Worm (Caenorhabditis elegans): ENCODE measurements around the gene sru-42.

The sru-42 gene

DNA sequence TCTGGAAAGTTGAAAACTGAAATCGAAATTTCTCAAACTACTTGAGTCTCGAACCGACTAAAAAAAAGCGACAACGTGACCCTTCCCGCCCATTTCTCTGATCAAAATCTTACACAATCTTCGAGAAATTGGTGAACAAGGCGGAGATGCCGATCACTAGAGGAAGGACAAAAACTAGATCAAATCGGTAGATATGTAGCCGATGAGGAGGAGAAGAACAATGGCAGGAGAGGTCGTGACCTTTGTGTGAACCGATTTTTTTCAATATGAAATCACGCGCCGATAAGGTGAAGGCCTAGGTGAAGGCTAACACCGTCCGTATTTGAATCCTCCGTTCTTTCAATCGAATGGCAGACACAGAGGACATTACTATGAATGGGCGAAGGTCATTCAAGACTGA, 10.7 kb downstream of the sru-42 start:
- peak; percentile 99 for TF ChIP-seq nhr-25 (tag; optimal IDR thresholded peaks at IDR 0.05)
- no peak for TF ChIP-seq sea-2 (GFP tag; optimal IDR thresholded peaks at IDR 0.05)
- no peak for TF ChIP-seq elt-3 (tag; optimal IDR thresholded peaks at IDR 0.05)
- TF ChIP-seq elt-1 (tag; optimal IDR thresholded peaks at IDR 0.05): peak; percentile 98
- TF ChIP-seq mdl-1 (tag; optimal IDR thresholded peaks at IDR 0.05): no peak
- no peak for TF ChIP-seq hmg-11 (tag; optimal IDR thresholded peaks at IDR 0.05)
- TF ChIP-seq nhr-23 (tag; optimal IDR thresholded peaks at IDR 0.05): peak; percentile 79
- TF ChIP-seq pha-4 (tag; optimal IDR thresholded peaks at IDR 0.05): no peak
- TF ChIP-seq ceh-28 (tag; optimal IDR thresholded peaks at IDR 0.05): no peak
- no peak for TF ChIP-seq ZK546.5 (tag; optimal IDR thresholded peaks at IDR 0.05)
- no peak for TF ChIP-seq ztf-4 (tag; optimal IDR thresholded peaks at IDR 0.05)
- TF ChIP-seq jun-1 (tag; optimal IDR thresholded peaks at IDR 0.05): no peak
- no peak for TF ChIP-seq ceh-9 (tag; optimal IDR thresholded peaks at IDR 0.05)
- no peak for TF ChIP-seq nhr-43 (tag; optimal IDR thresholded peaks at IDR 0.05; ENCODE audit: poor library complexity, severe bottlenecking)

DNA sequence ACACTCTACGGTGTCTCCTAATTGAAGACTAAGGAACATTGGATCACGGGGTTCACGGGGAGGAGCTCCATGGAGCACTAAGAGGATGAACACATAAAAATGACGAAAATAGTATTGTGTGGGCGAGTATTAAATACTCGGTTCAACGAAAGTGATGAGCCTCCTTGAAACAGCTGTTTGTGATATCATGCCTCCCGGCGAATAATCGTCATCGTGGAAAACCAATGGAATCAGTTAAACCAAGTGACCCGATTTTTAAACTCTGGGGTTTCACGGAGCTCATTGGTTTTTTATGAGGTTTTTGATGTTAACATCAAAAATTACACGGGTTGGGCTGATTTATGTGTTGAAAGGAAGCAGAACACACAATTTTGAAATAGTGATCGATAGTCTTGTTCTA, 11.3 kb downstream of the sru-42 start:
- no peak for TF ChIP-seq ZK546.5 (tag; optimal IDR thresholded peaks at IDR 0.05)
- no peak for TF ChIP-seq mdl-1 (tag; optimal IDR thresholded peaks at IDR 0.05)
- no peak for TF ChIP-seq lin-39 (tag; optimal IDR thresholded peaks at IDR 0.05)
- no peak for TF ChIP-seq ceh-9 (tag; optimal IDR thresholded peaks at IDR 0.05)
- no peak for TF ChIP-seq ama-1 (optimal IDR thresholded peaks at IDR 0.05)
- no peak for TF ChIP-seq jun-1 (tag; optimal IDR thresholded peaks at IDR 0.05)
- TF ChIP-seq nhr-77 (tag; optimal IDR thresholded peaks at IDR 0.05): no peak
- TF ChIP-seq sea-2 (GFP tag; optimal IDR thresholded peaks at IDR 0.05): no peak
- no peak for TF ChIP-seq nhr-43 (tag; optimal IDR thresholded peaks at IDR 0.05; ENCODE audit: poor library complexity, severe bottlenecking)
- TF ChIP-seq zag-1 (tag; optimal IDR thresholded peaks at IDR 0.05): no peak

DNA sequence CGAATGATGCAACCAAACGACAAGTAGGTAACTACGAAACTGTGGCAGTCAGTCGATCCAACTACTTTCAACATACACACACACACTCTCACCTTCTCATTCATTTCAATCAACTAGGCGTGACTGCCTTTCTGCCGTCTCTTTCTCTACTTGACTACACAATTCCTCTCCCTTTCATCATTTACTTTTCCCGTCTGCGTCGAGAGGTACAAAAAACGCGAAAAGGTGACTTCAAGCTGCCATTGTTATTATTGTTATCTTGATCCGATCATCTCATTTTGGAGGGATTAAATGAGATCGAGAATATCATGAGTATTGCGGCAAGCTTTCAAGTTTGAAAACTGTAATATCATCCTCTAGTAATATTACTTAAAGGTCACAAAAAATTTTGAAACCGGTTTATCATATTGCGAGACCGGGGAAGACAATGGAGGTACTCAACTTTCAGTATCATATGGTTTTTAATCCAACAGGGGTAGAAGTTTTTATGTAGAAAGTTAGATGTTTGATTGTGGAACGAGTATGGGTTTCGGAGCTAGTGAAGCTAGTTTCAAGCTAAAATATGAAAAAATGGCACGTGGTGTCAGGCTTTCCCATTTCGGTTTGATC, 13.9 kb downstream of the sru-42 start:
- no peak for TF ChIP-seq skn-1 (tag; optimal IDR thresholded peaks at IDR 0.05)
- no peak for TF ChIP-seq jun-1 (tag; optimal IDR thresholded peaks at IDR 0.05)
- TF ChIP-seq nhr-23 (tag; optimal IDR thresholded peaks at IDR 0.05): peak; percentile 17
- peak; percentile 50 for TF ChIP-seq elt-2 (tag; optimal IDR thresholded peaks at IDR 0.05)
- no peak for TF ChIP-seq fos-1 (tag; optimal IDR thresholded peaks at IDR 0.05)
- no peak for TF ChIP-seq fkh-2 (tag; optimal IDR thresholded peaks at IDR 0.05)
- TF ChIP-seq pha-4 (tag; optimal IDR thresholded peaks at IDR 0.05): peak; percentile 72
- TF ChIP-seq hmg-11 (tag; optimal IDR thresholded peaks at IDR 0.05): peak; percentile 38
- peak; percentile 1 for TF ChIP-seq nhr-43 (tag; optimal IDR thresholded peaks at IDR 0.05; ENCODE audit: poor library complexity, severe bottlenecking)
- peak; percentile 29 for TF ChIP-seq ama-1 (optimal IDR thresholded peaks at IDR 0.05)
- no peak for TF ChIP-seq mml-1 (tag; optimal IDR thresholded peaks at IDR 0.05)
- peak; percentile 85 for TF ChIP-seq nhr-25 (tag; optimal IDR thresholded peaks at IDR 0.05)
- TF ChIP-seq nhr-237 (tag; optimal IDR thresholded peaks at IDR 0.05): no peak
- no peak for TF ChIP-seq zag-1 (tag; optimal IDR thresholded peaks at IDR 0.05)
- TF ChIP-seq sea-2 (GFP tag; optimal IDR thresholded peaks at IDR 0.05): no peak
- TF ChIP-seq elt-1 (tag; optimal IDR thresholded peaks at IDR 0.05): peak; percentile 94
- no peak for TF ChIP-seq nhr-12 (tag; optimal IDR thresholded peaks at IDR 0.05)
- peak; percentile 56 for TF ChIP-seq nfya-1 (tag; optimal IDR thresholded peaks at IDR 0.05; ENCODE audit: insufficient read depth)
- no peak for TF ChIP-seq nhr-67 (tag; optimal IDR thresholded peaks at IDR 0.05)

DNA sequence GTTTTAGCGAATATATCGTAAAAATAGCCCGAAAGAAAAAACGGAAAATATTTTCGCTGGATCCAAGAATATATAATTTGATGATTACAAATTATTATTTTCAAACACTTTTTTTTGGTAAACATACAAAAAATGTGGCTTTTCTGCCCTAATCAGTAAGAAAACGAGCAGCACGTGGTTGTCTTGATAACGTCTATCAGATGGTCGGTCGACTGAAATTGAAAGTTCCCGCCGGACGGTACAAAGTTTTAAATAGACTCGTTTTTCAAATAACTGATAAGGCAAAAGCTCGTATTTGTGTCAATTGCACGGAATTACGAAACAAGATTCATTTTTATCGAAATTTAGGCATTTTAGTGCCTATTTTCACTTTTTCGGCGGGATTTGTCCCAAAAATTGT, 16.5 kb downstream of the sru-42 start:
- TF ChIP-seq elt-1 (tag; optimal IDR thresholded peaks at IDR 0.05) (no peak), ama-1 (optimal IDR thresholded peaks at IDR 0.05) (no peak), skn-1 (tag; optimal IDR thresholded peaks at IDR 0.05) (no peak), ztf-11 (tag; optimal IDR thresholded peaks at IDR 0.05) (no peak), jun-1 (tag; optimal IDR thresholded peaks at IDR 0.05) (peak; percentile 64), hmg-11 (tag; optimal IDR thresholded peaks at IDR 0.05) (no peak), pha-4 (tag; optimal IDR thresholded peaks at IDR 0.05) (peak; percentile 79), nhr-43 (tag; optimal IDR thresholded peaks at IDR 0.05; ENCODE audit: poor library complexity, severe bottlenecking) (no peak), ceh-9 (tag; optimal IDR thresholded peaks at IDR 0.05) (no peak), snpc-4 (tag; optimal IDR thresholded peaks at IDR 0.05) (no peak), fkh-10 (GFP tag; optimal IDR thresholded peaks at IDR 0.05) (no peak), mml-1 (tag; optimal IDR thresholded peaks at IDR 0.05) (no peak), nhr-12 (tag; optimal IDR thresholded peaks at IDR 0.05) (no peak), nhr-28 (tag; optimal IDR thresholded peaks at IDR 0.05) (no peak), elt-2 (tag; optimal IDR thresholded peaks at IDR 0.05) (peak; percentile 99), nhr-237 (tag; optimal IDR thresholded peaks at IDR 0.05) (no peak), pqm-1 (tag; optimal IDR thresholded peaks at IDR 0.05) (peak; percentile 98), aly-2 (tag; optimal IDR thresholded peaks at IDR 0.05) (no peak), lin-15B (tag; optimal IDR thresholded peaks at IDR 0.05) (no peak)
